Fruit fly (Drosophila melanogaster) whole organism, embryonic: Measurements from ENCODE around the gene Hip14.

Experiments
- HmgZ ChIP-seq: fragments of 200-800 bp; sonication (Bioruptor generic); optimal IDR thresholded peaks from 2 replicates; lab custom pipeline; 2018; ENCODE audit warnings: missing biosample characterization, mild to moderate bottlenecking, missing genetic modification characterization
- stc ChIP-seq: fragments of 200-800 bp; sonication (Bioruptor generic); IDR thresholded peaks from 2 replicates; pipeline ENCODE4 v1.3.6; 2022; ENCODE audit warnings: missing biosample characterization, missing genetic modification characterization

dm6 chr3L:15968686-15969085 is 19.4 kb upstream of the Hip14 start:
- no peak for TF ChIP-seq stc
- TF ChIP-seq HmgZ (tag; lab: Kevin White, UChicago) = no peak
